Fruit fly (Drosophila melanogaster): ENCODE results near the gene eIF3d1.
A peak's percentile ranks its signal among the peaks of the same experiment; 100 is the strongest.

dm6 chr3R:23726740-23727139 is 46.9 kb downstream of the eIF3d1 start:
- TF ChIP-seq EcR (GFP tag; optimal IDR thresholded peaks at IDR 0.05) (no peak), CG8301 (tag; optimal IDR thresholded peaks at IDR 0.05) (peak; percentile 70), Ets98B (GFP tag; IDR thresholded peaks at IDR 0.05) (peak; percentile 75), Snoo (tag; optimal IDR thresholded peaks at IDR 0.05) (peak; percentile 40), CG34367 (tag; optimal IDR thresholded peaks at IDR 0.05) (peak; percentile 27), CG10348 (GFP tag; IDR thresholded peaks at IDR 0.05) (no peak), Pif1B (GFP tag; optimal IDR thresholded peaks at IDR 0.05) (peak; percentile 45), CG4496 (GFP tag; IDR thresholded peaks at IDR 0.05) (peak; percentile 83), CG14655 (GFP tag; optimal IDR thresholded peaks at IDR 0.05) (peak; percentile 67), CG17806 (tag; optimal IDR thresholded peaks at IDR 0.05) (peak; percentile 34), CG8159 (tag; optimal IDR thresholded peaks at IDR 0.05) (peak; percentile 69), CG9948 (tag; optimal IDR thresholded peaks at IDR 0.05) (peak; percentile 63), CG32121 (GFP tag; IDR thresholded peaks at IDR 0.05) (peak; percentile 84), CG15710 (tag; optimal IDR thresholded peaks at IDR 0.05) (peak; percentile 60)

Data from whole organism, pupa.